Fruit fly (Drosophila melanogaster) whole organism, embryonic: ENCODE measurements around the gene nAChRbeta1.

Experiments used
- Adf1 ChIP-seq: fragments of 200-800 bp; sonication (Bioruptor generic); IDR thresholded peaks from 2 replicates; pipeline ENCODE4 v1.3.6; 2022; ENCODE audit warnings: missing biosample characterization, missing genetic modification characterization
- Antp ChIP-seq: fragments of 200-800 bp; sonication (Bioruptor generic); optimal IDR thresholded peaks from 3 replicates; lab custom pipeline; 2016; ENCODE audit warnings: missing biosample characterization, missing genetic modification characterization
- Asciz ChIP-seq: fragments of 200-800 bp; sonication (Bioruptor generic); optimal IDR thresholded peaks from 2 replicates; lab custom pipeline; 2017; ENCODE audit warnings: missing biosample characterization, mild to moderate bottlenecking, missing genetic modification characterization, missing genetic modification reagents
- Atf3 ChIP-seq: fragments of 200-800 bp; sonication (Bioruptor generic); optimal IDR thresholded peaks from 3 replicates; lab custom pipeline; 2016; ENCODE audit warnings: missing biosample characterization, missing genetic modification characterization
- B-H1 ChIP-seq: fragments of 200-800 bp; sonication (Bioruptor generic); IDR thresholded peaks from 3 replicates; pipeline ENCODE4 v1.3.6; 2022; ENCODE audit warnings: missing biosample characterization, missing genetic modification characterization
- CG10267 ChIP-seq: fragments of 200-800 bp; sonication (Bioruptor generic); optimal IDR thresholded peaks from 2 replicates; lab custom pipeline; 2018; ENCODE audit warnings: missing biosample characterization, mild to moderate bottlenecking, missing genetic modification characterization, moderate library complexity
- CG10543 ChIP-seq: fragments of 200-800 bp; sonication (Bioruptor generic); optimal IDR thresholded peaks from 3 replicates; lab custom pipeline; 2017; ENCODE audit warnings: missing biosample characterization, mild to moderate bottlenecking, missing genetic modification characterization, moderate library complexity
- CG11696 ChIP-seq: fragments of 200-800 bp; sonication (Bioruptor generic); IDR thresholded peaks from 2 replicates; pipeline ENCODE4 v1.3.6; 2022; ENCODE audit warnings: missing biosample characterization, missing genetic modification characterization
- CG12236 ChIP-seq: fragments of 200-800 bp; sonication (Bioruptor generic); optimal IDR thresholded peaks from 2 replicates; lab custom pipeline; 2016; ENCODE audit warnings: missing biosample characterization, missing genetic modification characterization
- CG12659 ChIP-seq: fragments of 200-800 bp; sonication (Bioruptor generic); optimal IDR thresholded peaks from 3 replicates; lab custom pipeline; 2017; ENCODE audit warnings: mild to moderate bottlenecking, missing biosample characterization, missing genetic modification reagents, missing genetic modification characterization
- CG13296 ChIP-seq: fragments of 200-800 bp; sonication (Bioruptor generic); optimal IDR thresholded peaks from 3 replicates; lab custom pipeline; 2018; ENCODE audit warnings: missing biosample characterization, mild to moderate bottlenecking, missing genetic modification characterization
- CG15073 ChIP-seq: fragments of 200-800 bp; sonication (Bioruptor generic); optimal IDR thresholded peaks from 2 replicates; lab custom pipeline; 2016; ENCODE audit warnings: missing biosample characterization, missing genetic modification characterization
- CG16779 ChIP-seq: fragments of 200-800 bp; sonication (Bioruptor generic); IDR thresholded peaks from 2 replicates; pipeline ENCODE4 v1.3.6; 2022; ENCODE audit warnings: missing biosample characterization, missing genetic modification characterization
- CG16815 ChIP-seq: fragments of 200-800 bp; sonication (Bioruptor generic); optimal IDR thresholded peaks from 3 replicates; lab custom pipeline; 2017; ENCODE audit warnings: missing biosample characterization, mild to moderate bottlenecking, missing genetic modification characterization
- CG17186 ChIP-seq: fragments of 200-800 bp; sonication (Bioruptor generic); optimal IDR thresholded peaks from 3 replicates; lab custom pipeline; 2017; ENCODE audit warnings: missing biosample characterization, missing genetic modification reagents, missing genetic modification characterization
- CG2116 ChIP-seq: fragments of 200-800 bp; sonication (Bioruptor generic); optimal IDR thresholded peaks from 3 replicates; lab custom pipeline; 2018; ENCODE audit warnings: missing biosample characterization, mild to moderate bottlenecking, missing genetic modification characterization
- CG32767 ChIP-seq: fragments of 200-800 bp; sonication (Bioruptor generic); IDR thresholded peaks from 2 replicates; pipeline ENCODE4 v1.3.6; 2022; ENCODE audit warnings: missing biosample characterization, missing genetic modification characterization
- CG4282 ChIP-seq: fragments of 200-800 bp; sonication (Bioruptor generic); optimal IDR thresholded peaks from 2 replicates; lab custom pipeline; 2016; ENCODE audit warnings: missing biosample characterization, missing genetic modification characterization
- CG4854 ChIP-seq: fragments of 200-800 bp; sonication (Bioruptor generic); optimal IDR thresholded peaks from 2 replicates; lab custom pipeline; 2016; ENCODE audit warnings: missing biosample characterization, missing genetic modification characterization, inconsistent platforms
- CG5953 ChIP-seq: fragments of 200-800 bp; sonication (Bioruptor generic); IDR thresholded peaks from 2 replicates; pipeline ENCODE4 v1.3.6; 2022; ENCODE audit warnings: missing biosample characterization, missing genetic modification characterization
- CG6791 ChIP-seq: fragments of 200-800 bp; sonication (Bioruptor generic); IDR thresholded peaks from 3 replicates; pipeline ENCODE4 v1.3.6; 2022; ENCODE audit warnings: missing biosample characterization, missing genetic modification characterization; ENCODE audit not compliant: partially characterized antibody
- CG7963 ChIP-seq: fragments of 200-800 bp; sonication (Bioruptor generic); IDR thresholded peaks from 3 replicates; pipeline ENCODE4 v1.3.6; 2022; ENCODE audit warnings: missing biosample characterization, missing genetic modification characterization; ENCODE audit not compliant: partially characterized antibody
- CG9437 ChIP-seq: fragments of 200-800 bp; sonication (Bioruptor generic); optimal IDR thresholded peaks from 2 replicates; lab custom pipeline; 2018; ENCODE audit warnings: missing biosample characterization, mild to moderate bottlenecking, missing genetic modification characterization
- CG9876 ChIP-seq: fragments of 200-800 bp; sonication (Bioruptor generic); optimal IDR thresholded peaks from 2 replicates; lab custom pipeline; 2016; ENCODE audit warnings: missing biosample characterization, missing genetic modification characterization
- Dp ChIP-seq: fragments of 200-800 bp; sonication (Bioruptor generic); optimal IDR thresholded peaks from 2 replicates; lab custom pipeline; 2018; ENCODE audit warnings: missing biosample characterization, mild to moderate bottlenecking, missing genetic modification characterization, moderate library complexity
- Dref ChIP-seq: fragments of 200-800 bp; sonication (Bioruptor generic); IDR thresholded peaks from 2 replicates; pipeline ENCODE4 v1.3.6; 2022; ENCODE audit warnings: missing biosample characterization, missing genetic modification characterization
- H15 ChIP-seq: fragments of 200-800 bp; sonication (Bioruptor generic); IDR thresholded peaks from 3 replicates; pipeline ENCODE4 v1.3.6; 2022; ENCODE audit warnings: missing biosample characterization, missing genetic modification characterization
- MESR4 ChIP-seq: fragments of 200-800 bp; sonication (Bioruptor generic); optimal IDR thresholded peaks from 2 replicates; lab custom pipeline; 2018; ENCODE audit warnings: missing biosample characterization, mild to moderate bottlenecking, missing genetic modification characterization, moderate library complexity
- Mrtf ChIP-seq: fragments of 200-800 bp; sonication (Bioruptor generic); IDR thresholded peaks from 3 replicates; pipeline ENCODE4 v1.3.6; 2022; ENCODE audit warnings: missing biosample characterization, missing genetic modification characterization
- Nf-YB ChIP-seq: fragments of 200-800 bp; sonication (Bioruptor generic); optimal IDR thresholded peaks from 3 replicates; lab custom pipeline; 2019; ENCODE audit warnings: missing biosample characterization, mild to moderate bottlenecking, missing genetic modification characterization, moderate library complexity
- Oli ChIP-seq: fragments of 200-800 bp; sonication (Bioruptor generic); optimal IDR thresholded peaks from 2 replicates; lab custom pipeline; 2018; ENCODE audit warnings: missing biosample characterization, mild to moderate bottlenecking, missing genetic modification characterization, moderate library complexity
- Ravus ChIP-seq: fragments of 200-800 bp; sonication (Bioruptor generic); IDR thresholded peaks from 2 replicates; pipeline ENCODE4 v1.3.6; 2022; ENCODE audit warnings: missing biosample characterization, missing genetic modification characterization
- Spps ChIP-seq: fragments of 200-800 bp; sonication (Bioruptor generic); optimal IDR thresholded peaks from 2 replicates; lab custom pipeline; 2018; ENCODE audit warnings: missing biosample characterization, mild to moderate bottlenecking, missing genetic modification characterization
- YL-1 ChIP-seq: fragments of 200-800 bp; sonication (Bioruptor generic); optimal IDR thresholded peaks from 3 replicates; lab custom pipeline; 2017; ENCODE audit warnings: missing biosample characterization, mild to moderate bottlenecking, missing genetic modification characterization
- bcd ChIP-seq: fragments of 200-800 bp; sonication (Bioruptor generic); optimal IDR thresholded peaks from 2 replicates; lab custom pipeline; 2017; ENCODE audit warnings: missing biosample characterization, mild to moderate bottlenecking, missing genetic modification characterization
- corto ChIP-seq: fragments of 200-800 bp; sonication (Bioruptor generic); optimal IDR thresholded peaks from 2 replicates; lab custom pipeline; 2016; ENCODE audit warnings: missing biosample characterization, mild to moderate bottlenecking, missing genetic modification characterization, moderate library complexity
- dan ChIP-seq: fragments of 200-800 bp; sonication (Bioruptor generic); IDR thresholded peaks from 2 replicates; pipeline ENCODE4 v1.3.6; 2022; ENCODE audit warnings: missing biosample characterization, missing genetic modification characterization
- dmrt99B ChIP-seq: fragments of 200-800 bp; sonication (Bioruptor generic); optimal IDR thresholded peaks from 2 replicates; lab custom pipeline; 2018; ENCODE audit warnings: missing biosample characterization, mild to moderate bottlenecking, missing genetic modification characterization, moderate library complexity
- dysf ChIP-seq: fragments of 200-800 bp; sonication (Bioruptor generic); IDR thresholded peaks from 3 replicates; pipeline ENCODE4 v1.3.6; 2022; ENCODE audit warnings: missing biosample characterization, missing genetic modification characterization
- exex ChIP-seq: fragments of 200-800 bp; sonication (Bioruptor generic); optimal IDR thresholded peaks from 4 replicates; lab custom pipeline; 2018; ENCODE audit warnings: missing biosample characterization, mild to moderate bottlenecking, missing genetic modification characterization, moderate library complexity
- eyg ChIP-seq: fragments of 200-800 bp; sonication (Bioruptor generic); optimal IDR thresholded peaks from 3 replicates; lab custom pipeline; 2016; ENCODE audit warnings: missing biosample characterization, missing genetic modification characterization
- fd96Cb ChIP-seq: fragments of 200-800 bp; sonication (Bioruptor generic); optimal IDR thresholded peaks from 2 replicates; lab custom pipeline; 2018; ENCODE audit warnings: missing biosample characterization, mild to moderate bottlenecking, missing genetic modification characterization, moderate library complexity
- gsb ChIP-seq: fragments of 200-800 bp; sonication (Bioruptor generic); IDR thresholded peaks from 2 replicates; pipeline ENCODE4 v1.3.6; 2022; ENCODE audit warnings: missing biosample characterization, missing genetic modification characterization
- jumu ChIP-seq: fragments of 200-800 bp; sonication (Bioruptor generic); optimal IDR thresholded peaks from 3 replicates; lab custom pipeline; 2016; ENCODE audit warnings: missing biosample characterization, missing genetic modification characterization
- lov ChIP-seq, 2 experiments: fragments of 200-800 bp in 1 of 2; fragments of >200 bp in 1 of 2; sonication (Bioruptor generic) in 1 of 2; IDR thresholded peaks in 1 of 2; optimal IDR thresholded peaks in 1 of 2; 2 replicates in 1 of 2; 3 replicates in 1 of 2; pipeline versions ENCODE4 v1.3.6 to Lab custom; 2017 to 2022; ENCODE audit warnings: missing biosample characterization in 1 of 2, missing genetic modification characterization in 1 of 2
- p53 ChIP-seq: fragments of 200-800 bp; sonication (Bioruptor generic); optimal IDR thresholded peaks from 2 replicates; lab custom pipeline; 2016; ENCODE audit warnings: missing biosample characterization, missing genetic modification characterization
- sisA ChIP-seq: fragments of 200-800 bp; sonication (Bioruptor generic); IDR thresholded peaks from 2 replicates; pipeline ENCODE4 v1.3.6; 2022; ENCODE audit warnings: missing biosample characterization, missing genetic modification characterization
- slou ChIP-seq: fragments of 200-800 bp; sonication (Bioruptor generic); optimal IDR thresholded peaks from 3 replicates; lab custom pipeline; 2016; ENCODE audit warnings: missing biosample characterization, missing genetic modification characterization
- toy ChIP-seq: fragments of 200-800 bp; sonication (Bioruptor generic); IDR thresholded peaks from 2 replicates; pipeline ENCODE4 v1.3.6; 2022; ENCODE audit warnings: missing biosample characterization, missing genetic modification characterization
- unc-4 ChIP-seq: fragments of 200-800 bp; sonication (Bioruptor generic); IDR thresholded peaks from 2 replicates; pipeline ENCODE4 v1.3.6; 2022; ENCODE audit warnings: missing biosample characterization, missing genetic modification characterization; ENCODE audit not compliant: partially characterized antibody
- wdn ChIP-seq: fragments of 200-800 bp; sonication (Bioruptor generic); IDR thresholded peaks from 2 replicates; pipeline ENCODE4 v1.3.6; 2022; ENCODE audit warnings: missing biosample characterization, missing genetic modification characterization
- yki ChIP-seq: fragments of >200 bp; optimal IDR thresholded peaks from 3 replicates; lab custom pipeline; 2018

nAChRbeta1 gene

DNA sequence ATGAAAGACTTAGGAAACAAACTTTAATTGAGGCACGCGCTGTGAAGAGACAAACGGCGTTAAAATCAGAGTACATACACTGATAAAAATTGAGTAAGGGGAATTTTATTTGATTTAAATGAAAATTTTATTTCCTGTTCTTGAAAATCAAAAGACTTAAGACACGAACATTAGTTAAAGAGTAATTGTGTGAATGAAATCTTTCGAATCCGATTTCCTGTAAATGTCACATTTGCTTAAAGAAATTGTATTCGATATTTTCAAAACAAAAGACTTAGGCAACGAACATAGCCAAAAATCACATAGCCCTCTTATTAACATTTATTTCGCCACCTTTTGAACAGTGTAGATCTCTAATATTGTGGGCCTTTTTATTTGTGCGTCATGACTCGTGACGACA, 16.7 kb downstream of the nAChRbeta1 start (continued):
- no peak for TF ChIP-seq dan (GFP tag; lab: Robert Waterston, UW)
- TF ChIP-seq CG5953 (GFP tag; lab: Robert Waterston, UW) = no peak
- TF ChIP-seq wdn (GFP tag; lab: Robert Waterston, UW) = no peak
- no peak for TF ChIP-seq p53
- no peak for TF ChIP-seq Spps
- no peak for TF ChIP-seq CG12236 (GFP tag; lab: Kevin White, UChicago)
- TF ChIP-seq Antp (GFP tag; lab: Kevin White, UChicago) = no peak
- TF ChIP-seq Mrtf (GFP tag; lab: Robert Waterston, UW) = no peak
- no peak for TF ChIP-seq CG17186
- no peak for TF ChIP-seq Dref (GFP tag; lab: Robert Waterston, UW)
- no peak for TF ChIP-seq CG10543 (GFP tag; lab: Kevin White, UChicago)
- no peak for TF ChIP-seq CG9876
- TF ChIP-seq toy (GFP tag; lab: Robert Waterston, UW) = 0 out of 2 replicates have a peak, but pooled peaks have one; percentile 12
- TF ChIP-seq CG32767 (GFP tag; lab: Robert Waterston, UW) = no peak
- no peak for TF ChIP-seq Nf-YB
- no peak for TF ChIP-seq CG4854 (GFP tag; lab: Kevin White, UChicago)
- TF ChIP-seq Adf1 (GFP tag; lab: Robert Waterston, UW) = no peak
- no peak for TF ChIP-seq CG16779 (GFP tag; lab: Robert Waterston, UW)
- no peak for TF ChIP-seq CG15073 (GFP tag; lab: Kevin White, UChicago)
- TF ChIP-seq slou (GFP tag; lab: Kevin White, UChicago) = no peak
- TF ChIP-seq jumu = no peak
- no peak for TF ChIP-seq CG11696 (GFP tag; lab: Robert Waterston, UW)
- TF ChIP-seq yki (lab: Kevin White, UChicago) = no peak
- no peak for TF ChIP-seq CG2116 (GFP tag; lab: Kevin White, UChicago)
- TF ChIP-seq CG4282 (GFP tag; lab: Kevin White, UChicago) = no peak
- TF ChIP-seq bcd = peak; percentile 24
- TF ChIP-seq CG9437 (GFP tag; lab: Kevin White, UChicago) = no peak
- no peak for TF ChIP-seq Oli (tag; lab: Kevin White, UChicago)
- TF ChIP-seq Asciz (GFP tag; lab: Kevin White, UChicago) = no peak
- TF ChIP-seq sisA (GFP tag; lab: Robert Waterston, UW) = no peak
- TF ChIP-seq corto (GFP tag; lab: Kevin White, UChicago) = no peak
- TF ChIP-seq fd96Cb = no peak
- no peak for TF ChIP-seq Dp (GFP tag; lab: Kevin White, UChicago)
- TF ChIP-seq dmrt99B (tag; lab: Kevin White, UChicago) = peak; percentile 1
- TF ChIP-seq B-H1 (GFP tag; lab: Robert Waterston, UW) = no peak
- TF ChIP-seq CG16815 (GFP tag; lab: Kevin White, UChicago) = no peak
- TF ChIP-seq MESR4 (GFP tag; lab: Kevin White, UChicago) = no peak
- TF ChIP-seq CG6791 (GFP tag; lab: Robert Waterston, UW) = no peak
- no peak for TF ChIP-seq Atf3
- peak; percentile 15 for TF ChIP-seq CG13296 (GFP tag; lab: Kevin White, UChicago)
- TF ChIP-seq CG10267 = no peak
- no peak for TF ChIP-seq H15 (GFP tag; lab: Robert Waterston, UW)
- TF ChIP-seq dysf (GFP tag; lab: Robert Waterston, UW) = peak; percentile 66
- TF ChIP-seq CG12659 (GFP tag; lab: Kevin White, UChicago) = no peak
- TF ChIP-seq Ravus (GFP tag; lab: Robert Waterston, UW) = no peak
- TF ChIP-seq YL-1 (GFP tag; lab: Kevin White, UChicago) = no peak
- TF ChIP-seq eyg = no peak
- TF ChIP-seq unc-4 = no peak
- no peak for TF ChIP-seq CG7963
- no peak for TF ChIP-seq lov (optimal IDR thresholded peaks at IDR 0.05; lab: Kevin White, UChicago)
- no peak for TF ChIP-seq lov (GFP tag; IDR thresholded peaks at IDR 0.05; lab: Robert Waterston, UW)
- no peak for TF ChIP-seq gsb
- no peak for TF ChIP-seq exex (tag; lab: Kevin White, UChicago)
